Fruit fly (Drosophila melanogaster) whole organism, adult: Measurements from ENCODE around the gene CG8925.
A peak's percentile ranks its signal among the peaks of the same experiment; 100 is the strongest.

Experiments used
- CG14711 ChIP-seq: fragments of 200-800 bp; sonication (Bioruptor generic); optimal IDR thresholded peaks from 2 replicates; lab custom pipeline; 2018; ENCODE audit warnings: missing biosample characterization, mild to moderate bottlenecking, missing genetic modification characterization, moderate library complexity
- CG1620 ChIP-seq: fragments of 200-800 bp; sonication (Bioruptor generic); optimal IDR thresholded peaks from 2 replicates; lab custom pipeline; 2016; ENCODE audit warnings: missing biosample characterization, missing genetic modification characterization
- CG5204 ChIP-seq: fragments of 200-800 bp; sonication (Bioruptor generic); optimal IDR thresholded peaks from 2 replicates; lab custom pipeline; 2016; ENCODE audit warnings: missing biosample characterization, missing genetic modification characterization
- CG7101 ChIP-seq: fragments of 200-800 bp; sonication (Bioruptor generic); optimal IDR thresholded peaks from 2 replicates; lab custom pipeline; 2018; ENCODE audit warnings: missing biosample characterization, mild to moderate bottlenecking, missing genetic modification characterization, moderate library complexity
- Hr96 ChIP-seq: fragments of 200-800 bp; sonication (Bioruptor generic); optimal IDR thresholded peaks from 2 replicates; lab custom pipeline; 2016; ENCODE audit warnings: missing biosample characterization, missing genetic modification characterization
- kay ChIP-seq: fragments of 200-800 bp; sonication (Bioruptor generic); peaks from one replicate; lab custom pipeline; 2016; ENCODE audit warnings: missing biosample characterization, missing genetic modification characterization, borderline replicate concordance
- ovo ChIP-seq: fragments of 200-800 bp; sonication (Bioruptor generic); optimal IDR thresholded peaks from 2 replicates; lab custom pipeline; 2016; ENCODE audit warnings: missing biosample characterization, missing genetic modification characterization
- toe ChIP-seq: fragments of 200-800 bp; sonication (Bioruptor generic); optimal IDR thresholded peaks from 2 replicates; lab custom pipeline; 2016; ENCODE audit warnings: missing biosample characterization, missing genetic modification characterization

- TF ChIP-seq toe (GFP tag; lab: Kevin White, UChicago) (peak; percentile 82), CG1620 (peak; percentile 73), kay (no peak), ovo (GFP tag; lab: Kevin White, UChicago) (peak; percentile 85), Hr96 (peak; percentile 71), CG7101 (tag; lab: Kevin White, UChicago) (peak; percentile 18), CG14711 (peak; percentile 32), CG5204 (peak; percentile 29)
These were observed 24.9 kb upstream of the CG8925 start, which contains the start of the genes Mic26-27 and CG5916 for dm6 chr3R:16146632-16147453.
